In the genomic region with DNA sequence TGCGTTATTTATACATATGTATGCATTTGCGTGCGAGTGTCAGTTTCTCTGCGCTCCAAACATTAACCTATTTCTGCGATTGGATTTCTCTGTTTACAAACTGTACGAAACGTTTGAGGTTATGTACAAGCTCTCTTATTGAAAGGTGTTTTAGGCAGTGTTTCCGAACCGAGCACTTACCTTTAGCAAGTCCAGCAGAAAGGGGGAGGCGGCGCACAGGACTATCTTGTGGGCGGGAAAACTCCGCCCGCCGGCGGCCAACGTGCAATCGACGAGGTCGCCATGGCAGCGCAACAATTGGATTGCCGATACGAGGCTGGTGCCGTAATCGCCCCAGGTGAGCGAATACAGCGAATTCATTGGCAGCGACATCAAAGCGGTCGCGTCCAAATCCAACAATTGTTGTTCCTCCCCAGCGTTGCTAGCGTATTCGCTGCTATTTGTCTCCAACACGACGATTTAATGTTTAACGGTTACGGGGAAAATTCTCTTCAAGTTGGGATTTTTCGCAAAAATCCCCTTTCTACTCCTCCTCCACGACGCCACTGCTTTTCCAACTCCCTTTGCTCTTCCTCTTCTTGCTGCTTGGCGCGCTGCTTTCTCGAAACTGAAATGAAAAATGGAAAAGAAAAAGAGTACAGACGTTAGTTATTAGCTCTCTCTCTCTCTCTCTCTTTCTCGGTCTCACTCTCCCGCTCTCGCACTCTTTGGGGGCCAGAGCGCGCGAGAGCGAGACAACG, we compare ENCODE assay signal across 1 fruit fly cellular context.
TF ChIP-seq lines count a peak whose summit lies in the region.

No protein-coding gene starts in this region.

TF ChIP-seq in whole organism, embryonic, 481 proteins besides CTCF, POLR2A, EP300 and RAD21 (continued from another document and continues in another):
- TF ChIP-seq Dfd (GFP tag; optimal IDR thresholded peaks at IDR 0.05; lab: Kevin White, UChicago) (no peak), Mrtf (GFP tag; IDR thresholded peaks at IDR 0.05; lab: Robert Waterston, UW) (peak; percentile 89), jumu (GFP tag; optimal IDR thresholded peaks at IDR 0.05; lab: Kevin White, UChicago) (peak; percentile 91), ewg (GFP tag; optimal IDR thresholded peaks at IDR 0.05; lab: Kevin White, UChicago) (peak; percentile 80), ftz-f1 (GFP tag; optimal IDR thresholded peaks at IDR 0.05; lab: Kevin White, UChicago) (peak; percentile 19), CG17361 (GFP tag; IDR thresholded peaks at IDR 0.05; lab: Robert Waterston, UW) (peak; percentile 80), pan (optimal IDR thresholded peaks at IDR 0.05; lab: Kevin White, UChicago) (no peak), pan (GFP tag; optimal IDR thresholded peaks at IDR 0.05 in 1 of 2, IDR thresholded peaks at IDR 0.05 in 1 of 2) (peak in 1 of 2 experiments; percentile 93), toy (GFP tag; IDR thresholded peaks at IDR 0.05; lab: Robert Waterston, UW) (peak; percentile 62; the same call in 1 of the 2 replicates), CG8359 (GFP tag; optimal IDR thresholded peaks at IDR 0.05; lab: Kevin White, UChicago; ENCODE audit: borderline replicate concordance) (peak; percentile 55), Bgb (GFP tag; IDR thresholded peaks at IDR 0.05; lab: Robert Waterston, UW; ENCODE audit: partially characterized antibody) (no peak; the same call in 1 of the 2 replicates), twi (tag; optimal IDR thresholded peaks at IDR 0.05; lab: Kevin White, UChicago) (peak; percentile 49), pum (GFP tag; optimal IDR thresholded peaks at IDR 0.05; lab: Kevin White, UChicago) (peak; percentile 89), CG1024 (GFP tag; IDR thresholded peaks at IDR 0.05; lab: Robert Waterston, UW) (peak; percentile 79), CG11695 (GFP tag; IDR thresholded peaks at IDR 0.05; lab: Robert Waterston, UW) (peak; percentile 87), cg (GFP tag; optimal IDR thresholded peaks at IDR 0.05; lab: Kevin White, UChicago) (peak; percentile 6), CG7745 (tag; optimal IDR thresholded peaks at IDR 0.05; lab: Kevin White, UChicago) (no peak), luna (GFP tag; optimal IDR thresholded peaks at IDR 0.05; lab: Kevin White, UChicago) (peak; percentile 85), CG15073 (GFP tag; optimal IDR thresholded peaks at IDR 0.05; lab: Kevin White, UChicago) (no peak), slou (GFP tag; optimal IDR thresholded peaks at IDR 0.05; lab: Kevin White, UChicago) (peak; percentile 76), Hsf (GFP tag; optimal IDR thresholded peaks at IDR 0.05; lab: Kevin White, UChicago) (peak; percentile 91), CG7786 (GFP tag; optimal IDR thresholded peaks at IDR 0.05; lab: Kevin White, UChicago) (peak; percentile 95), ken (GFP tag; IDR thresholded peaks at IDR 0.05; lab: Robert Waterston, UW) (peak; percentile 91), CG6791 (GFP tag; IDR thresholded peaks at IDR 0.05; lab: Robert Waterston, UW; ENCODE audit: partially characterized antibody) (peak; percentile 37; the same call in 1 of the 3 replicates), CoRest (tag; optimal IDR thresholded peaks at IDR 0.05; lab: Kevin White, UChicago) (peak; percentile 87), chn (GFP tag; optimal IDR thresholded peaks at IDR 0.05; lab: Kevin White, UChicago) (peak; percentile 89), Poxn (GFP tag; IDR thresholded peaks at IDR 0.05; lab: Robert Waterston, UW) (peak; percentile 74; the same call in 1 of the 2 replicates), CG9727 (GFP tag; optimal IDR thresholded peaks at IDR 0.05; lab: Kevin White, UChicago) (peak; percentile 87), CG2889 (GFP tag; IDR thresholded peaks at IDR 0.05; lab: Robert Waterston, UW) (peak; percentile 90), CG10462 (GFP tag; optimal IDR thresholded peaks at IDR 0.05; lab: Kevin White, UChicago) (peak; percentile 78), crol (GFP tag; IDR thresholded peaks at IDR 0.05; lab: Robert Waterston, UW) (peak; percentile 70), Lpt (GFP tag; optimal IDR thresholded peaks at IDR 0.05; lab: Kevin White, UChicago) (no peak), CG16813 (GFP tag; IDR thresholded peaks at IDR 0.05; lab: Robert Waterston, UW; ENCODE audit: partially characterized antibody) (no peak; the same call in 2 of the 3 replicates), D19B (GFP tag; optimal IDR thresholded peaks at IDR 0.05; lab: Kevin White, UChicago) (peak; percentile 83), CG7963 (GFP tag; IDR thresholded peaks at IDR 0.05; lab: Robert Waterston, UW; ENCODE audit: partially characterized antibody) (no peak), sisA (GFP tag; IDR thresholded peaks at IDR 0.05; lab: Robert Waterston, UW) (peak; percentile 93), odd (GFP tag; optimal IDR thresholded peaks at IDR 0.05; lab: Kevin White, UChicago) (peak; percentile 72), grn (GFP tag; optimal IDR thresholded peaks at IDR 0.05; lab: Kevin White, UChicago) (no peak), CG9437 (GFP tag; optimal IDR thresholded peaks at IDR 0.05; lab: Kevin White, UChicago) (peak; percentile 66), PHDP (tag; optimal IDR thresholded peaks at IDR 0.05; lab: Kevin White, UChicago) (peak; percentile 84), sqz (GFP tag; optimal IDR thresholded peaks at IDR 0.05; lab: Kevin White, UChicago) (peak; percentile 39), Asciz (GFP tag; optimal IDR thresholded peaks at IDR 0.05; lab: Kevin White, UChicago) (peak; percentile 73), GATAe (GFP tag; conservative IDR thresholded peaks at IDR 0.05; lab: Robert Waterston, UW) (peak; percentile 73), CG33557 (GFP tag; optimal IDR thresholded peaks at IDR 0.05; lab: Kevin White, UChicago) (no peak), CG13123 (GFP tag; optimal IDR thresholded peaks at IDR 0.05; lab: Kevin White, UChicago) (peak; percentile 56), CG4360 (GFP tag; IDR thresholded peaks at IDR 0.05; lab: Robert Waterston, UW) (peak; percentile 79), abd-A (tag; optimal IDR thresholded peaks at IDR 0.05; lab: Kevin White, UChicago) (no peak), sim (GFP tag; IDR thresholded peaks at IDR 0.05; lab: Robert Waterston, UW) (peak; percentile 50; the same call in 1 of the 2 replicates), CG7987 (GFP tag; optimal IDR thresholded peaks at IDR 0.05; lab: Kevin White, UChicago) (peak; percentile 32), CG4707 (GFP tag; optimal IDR thresholded peaks at IDR 0.05; lab: Kevin White, UChicago) (peak; percentile 53), Med (GFP tag; lab: Kevin White, UChicago) (peak; percentile 98), Jarid2 (GFP tag; optimal IDR thresholded peaks at IDR 0.05; lab: Kevin White, UChicago) (peak; percentile 81), Dbx (GFP tag; IDR thresholded peaks at IDR 0.05; lab: Robert Waterston, UW) (peak; percentile 95), Hr3 (GFP tag; optimal IDR thresholded peaks at IDR 0.05; lab: Kevin White, UChicago) (peak; percentile 84), btn (GFP tag; optimal IDR thresholded peaks at IDR 0.05; lab: Kevin White, UChicago) (peak; percentile 73), Oli (tag; optimal IDR thresholded peaks at IDR 0.05; lab: Kevin White, UChicago) (peak; percentile 86), Hmx (GFP tag; optimal IDR thresholded peaks at IDR 0.05; lab: Kevin White, UChicago) (peak; percentile 44), CG6654 (GFP tag; optimal IDR thresholded peaks at IDR 0.05; lab: Kevin White, UChicago) (peak; percentile 73), CG16863 (GFP tag; optimal IDR thresholded peaks at IDR 0.05; lab: Kevin White, UChicago) (peak; percentile 83), HLH3B (GFP tag; IDR thresholded peaks at IDR 0.05; lab: Robert Waterston, UW) (peak; percentile 92), ato (GFP tag; IDR thresholded peaks at IDR 0.05; lab: Robert Waterston, UW; ENCODE audit: partially characterized antibody) (no peak), Nf-YC (tag; optimal IDR thresholded peaks at IDR 0.05; lab: Kevin White, UChicago) (peak; percentile 57), esg (GFP tag; conservative IDR thresholded peaks at IDR 0.05; lab: Robert Waterston, UW) (peak; percentile 87), HLH4C (GFP tag; IDR thresholded peaks at IDR 0.05; lab: Robert Waterston, UW; ENCODE audit: partially characterized antibody) (no peak), dan (GFP tag; IDR thresholded peaks at IDR 0.05; lab: Robert Waterston, UW) (no peak), BEAF-32 (GFP tag; optimal IDR thresholded peaks at IDR 0.05; lab: Kevin White, UChicago) (peak; percentile 1), CrebB (tag; optimal IDR thresholded peaks at IDR 0.05; lab: Kevin White, UChicago) (peak; percentile 64), pb (GFP tag; optimal IDR thresholded peaks at IDR 0.05; lab: Kevin White, UChicago) (peak; percentile 93), ab (GFP tag; optimal IDR thresholded peaks at IDR 0.05; lab: Kevin White, UChicago) (peak; percentile 78), bab2 (GFP tag; optimal IDR thresholded peaks at IDR 0.05; lab: Kevin White, UChicago) (peak; percentile 92), CG14965 (GFP tag; optimal IDR thresholded peaks at IDR 0.05; lab: Kevin White, UChicago; ENCODE audit: borderline replicate concordance) (peak; percentile 74), fu2 (GFP tag; optimal IDR thresholded peaks at IDR 0.05; lab: Kevin White, UChicago) (peak; percentile 93), Sox100B (GFP tag; optimal IDR thresholded peaks at IDR 0.05; lab: Kevin White, UChicago) (peak; percentile 74), caup (GFP tag; optimal IDR thresholded peaks at IDR 0.05; lab: Kevin White, UChicago; ENCODE audit: severe bottlenecking) (peak; percentile 93), Meics (GFP tag; optimal IDR thresholded peaks at IDR 0.05; lab: Kevin White, UChicago) (peak; percentile 94), CG5953 (GFP tag; IDR thresholded peaks at IDR 0.05; lab: Robert Waterston, UW) (peak; percentile 89), CG18764 (GFP tag; optimal IDR thresholded peaks at IDR 0.05; lab: Kevin White, UChicago) (peak; percentile 80), amos (GFP tag; IDR thresholded peaks at IDR 0.05; lab: Robert Waterston, UW; ENCODE audit: partially characterized antibody) (no peak), CG30403 (GFP tag; optimal IDR thresholded peaks at IDR 0.05; lab: Kevin White, UChicago) (peak; percentile 91), CG13624 (GFP tag; optimal IDR thresholded peaks at IDR 0.05; lab: Kevin White, UChicago) (peak; percentile 93), pzg (GFP tag; optimal IDR thresholded peaks at IDR 0.05; lab: Kevin White, UChicago) (peak; percentile 19), CG3726 (GFP tag; IDR thresholded peaks at IDR 0.05; lab: Robert Waterston, UW) (peak; percentile 77; the same call in 1 of the 3 replicates), lmd (GFP tag; IDR thresholded peaks at IDR 0.05; lab: Robert Waterston, UW) (peak; percentile 93), onecut (GFP tag; IDR thresholded peaks at IDR 0.05; lab: Robert Waterston, UW) (peak; percentile 85), dmrt99B (tag; optimal IDR thresholded peaks at IDR 0.05; lab: Kevin White, UChicago) (peak; percentile 90), bbx (GFP tag; IDR thresholded peaks at IDR 0.05; lab: Robert Waterston, UW; ENCODE audit: partially characterized antibody) (no peak), prd (optimal IDR thresholded peaks at IDR 0.05; lab: Kevin White, UChicago) (no peak), prd (GFP tag; IDR thresholded peaks at IDR 0.05; lab: Robert Waterston, UW) (peak; percentile 92), CG7271 (tag; optimal IDR thresholded peaks at IDR 0.05; lab: Kevin White, UChicago) (no peak), H15 (GFP tag; IDR thresholded peaks at IDR 0.05; lab: Robert Waterston, UW) (peak; percentile 89), bcd (GFP tag; optimal IDR thresholded peaks at IDR 0.05; lab: Kevin White, UChicago) (peak; percentile 92), CG10321 (GFP tag; IDR thresholded peaks at IDR 0.05; lab: Robert Waterston, UW) (peak; percentile 93), CG10267 (tag; optimal IDR thresholded peaks at IDR 0.05; lab: Kevin White, UChicago) (peak; percentile 43), Dip3 (GFP tag; optimal IDR thresholded peaks at IDR 0.05; lab: Kevin White, UChicago) (peak; percentile 86), nerfin-1 (tag; optimal IDR thresholded peaks at IDR 0.05; lab: Kevin White, UChicago) (peak; percentile 59), sc (optimal IDR thresholded peaks at IDR 0.05; lab: Kevin White, UChicago) (no peak), sc (GFP tag; optimal IDR thresholded peaks at IDR 0.05; lab: Kevin White, UChicago) (peak; percentile 50), ATbp (GFP tag; optimal IDR thresholded peaks at IDR 0.05; lab: Kevin White, UChicago) (peak; percentile 86), Bdp1 (GFP tag; optimal IDR thresholded peaks at IDR 0.05; lab: Kevin White, UChicago) (peak; percentile 80), ac (GFP tag; optimal IDR thresholded peaks at IDR 0.05; lab: Kevin White, UChicago) (peak; percentile 30), tll (GFP tag; optimal IDR thresholded peaks at IDR 0.05; lab: Kevin White, UChicago) (no peak), CG14050 (GFP tag; IDR thresholded peaks at IDR 0.05; lab: Robert Waterston, UW) (peak; percentile 89), Myb (GFP tag; optimal IDR thresholded peaks at IDR 0.05; lab: Kevin White, UChicago) (peak; percentile 85), shn (GFP tag; optimal IDR thresholded peaks at IDR 0.05; lab: Kevin White, UChicago) (peak; percentile 92), Drgx (GFP tag; IDR thresholded peaks at IDR 0.05; lab: Robert Waterston, UW) (peak; percentile 95), Antp (GFP tag; optimal IDR thresholded peaks at IDR 0.05; lab: Kevin White, UChicago) (peak; percentile 97), zen (tag; optimal IDR thresholded peaks at IDR 0.05; lab: Kevin White, UChicago) (peak; percentile 64), p53 (GFP tag; optimal IDR thresholded peaks at IDR 0.05; lab: Kevin White, UChicago) (peak; percentile 82), Rfx (GFP tag; IDR thresholded peaks at IDR 0.05; lab: Robert Waterston, UW) (peak; percentile 96), Optix (GFP tag; IDR thresholded peaks at IDR 0.05; lab: Robert Waterston, UW) (peak; percentile 92), Tbp (GFP tag; optimal IDR thresholded peaks at IDR 0.05; lab: Kevin White, UChicago) (no peak), CG18011 (GFP tag; optimal IDR thresholded peaks at IDR 0.05; lab: Kevin White, UChicago) (peak; percentile 74), Hr39 (optimal IDR thresholded peaks at IDR 0.05; lab: Kevin White, UChicago) (no peak), Mad (GFP tag; optimal IDR thresholded peaks at IDR 0.05; lab: Kevin White, UChicago) (peak; percentile 85), exex (tag; optimal IDR thresholded peaks at IDR 0.05; lab: Kevin White, UChicago) (peak; percentile 27), Ets97D (GFP tag; optimal IDR thresholded peaks at IDR 0.05; lab: Kevin White, UChicago) (peak; percentile 56), ase (GFP tag; IDR thresholded peaks at IDR 0.05; lab: Robert Waterston, UW) (peak; percentile 93), dati (GFP tag; IDR thresholded peaks at IDR 0.05; lab: Robert Waterston, UW) (peak; percentile 41; the same call in 1 of the 2 replicates), Atf3 (GFP tag; optimal IDR thresholded peaks at IDR 0.05; lab: Kevin White, UChicago) (peak; percentile 83), gsb-n (tag; optimal IDR thresholded peaks at IDR 0.05; lab: Kevin White, UChicago) (peak; percentile 46)
